Worm (Caenorhabditis elegans): Measurements from ENCODE around the gene gcl-1.
A peak's percentile ranks its signal among the peaks of the same experiment; 100 is the strongest.

DNA sequence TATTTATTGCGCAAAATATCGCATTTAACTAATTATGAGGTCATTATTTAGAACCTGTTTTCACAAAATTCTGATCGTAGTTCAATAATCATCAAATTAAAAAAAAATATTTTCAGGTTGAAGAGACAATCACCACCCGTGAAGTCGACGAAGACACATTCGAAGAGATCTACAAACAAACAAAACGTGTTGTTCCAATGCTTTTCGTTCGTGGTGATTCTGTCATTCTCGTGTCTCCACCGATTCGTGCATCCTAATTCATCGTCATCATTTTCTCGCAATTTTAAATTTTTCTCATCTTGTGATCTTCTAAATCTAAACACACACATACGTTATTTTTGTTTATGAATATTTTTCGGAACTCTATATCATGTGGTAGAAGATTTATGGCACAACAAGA lies 23.9 kb downstream of the gcl-1 start:
- TF ChIP-seq skn-1 (tag; optimal IDR thresholded peaks at IDR 0.05): no peak
- TF ChIP-seq elt-3 (tag; optimal IDR thresholded peaks at IDR 0.05): no peak
- TF ChIP-seq unc-62 (GFP tag; optimal IDR thresholded peaks at IDR 0.05): no peak
- TF ChIP-seq nhr-76 (tag; optimal IDR thresholded peaks at IDR 0.05): no peak
- TF ChIP-seq snpc-4 (tag; optimal IDR thresholded peaks at IDR 0.05): no peak
- TF ChIP-seq sea-2 (GFP tag; optimal IDR thresholded peaks at IDR 0.05): no peak
- TF ChIP-seq elt-1 (tag; optimal IDR thresholded peaks at IDR 0.05): no peak
- TF ChIP-seq ceh-82 (tag; optimal IDR thresholded peaks at IDR 0.05): no peak
- TF ChIP-seq nhr-77 (tag; optimal IDR thresholded peaks at IDR 0.05): peak; percentile 40
- no peak for TF ChIP-seq fos-1 (tag; optimal IDR thresholded peaks at IDR 0.05)
- peak; percentile 54 for TF ChIP-seq nhr-43 (tag; optimal IDR thresholded peaks at IDR 0.05; ENCODE audit: poor library complexity, severe bottlenecking)
- TF ChIP-seq jun-1 (tag; optimal IDR thresholded peaks at IDR 0.05): peak; percentile 38
